Worm (Caenorhabditis elegans): ENCODE data around the gene C36E8.4.

C36E8.4 gene

ce11 chrIII:4004064-4004580, 8.0 kb upstream of the C36E8.4 start, which contains the start of gene tif-1A (continued):
- TF ChIP-seq F49E8.2 (tag; optimal IDR thresholded peaks at IDR 0.05; ENCODE audit: borderline replicate concordance) (peak; percentile 15), duxl-1 (tag; optimal IDR thresholded peaks at IDR 0.05; ENCODE audit: poor library complexity) (peak; percentile 55), lsy-2 (tag; optimal IDR thresholded peaks at IDR 0.05) (peak; percentile 24 to 94), lin-13 (GFP tag; optimal IDR thresholded peaks at IDR 0.05) (peak; percentile 51), lin-15B (tag; optimal IDR thresholded peaks at IDR 0.05) (no peak), F26F4.8 (GFP tag; conservative IDR thresholded peaks at IDR 0.05) (no peak), ztf-7 (tag; optimal IDR thresholded peaks at IDR 0.05) (peak; percentile 78), dmd-6 (GFP tag; IDR thresholded peaks at IDR 0.05) (peak; percentile 88), nhr-6 (tag; optimal IDR thresholded peaks at IDR 0.05) (peak; percentile 73), Y105C5A.15 (GFP tag; IDR thresholded peaks at IDR 0.05) (no peak), vab-7 (GFP tag; IDR thresholded peaks at IDR 0.05) (no peak), nhr-10 (tag; optimal IDR thresholded peaks at IDR 0.05) (no peak), pha-4 (GFP tag; IDR thresholded peaks at IDR 0.05) (peak; percentile 38; the same call in 1 of the 2 replicates), pha-4 (tag; optimal IDR thresholded peaks at IDR 0.05) (peak; percentile 37), T20F7.1 (GFP tag; optimal IDR thresholded peaks at IDR 0.05) (peak; percentile 73), zip-2 (tag; optimal IDR thresholded peaks at IDR 0.05) (peak; percentile 72), madf-9 (GFP tag; conservative IDR thresholded peaks at IDR 0.05) (no peak), F37D6.2 (tag; optimal IDR thresholded peaks at IDR 0.05) (peak; percentile 54), unc-130 (GFP tag; optimal IDR thresholded peaks at IDR 0.05) (peak; percentile 11), hmg-1.1 (GFP tag; IDR thresholded peaks at IDR 0.05) (peak; percentile 61), pqm-1 (tag; optimal IDR thresholded peaks at IDR 0.05) (peak; percentile 61), fos-1 (tag; optimal IDR thresholded peaks at IDR 0.05) (no peak), daf-16 (GFP tag; optimal IDR thresholded peaks at IDR 0.05) (peak; percentile 6 to 54), daf-16 (tag; optimal IDR thresholded peaks at IDR 0.05) (peak; percentile 93), lin-1 (GFP tag; IDR thresholded peaks at IDR 0.05) (peak; percentile 79), nhr-102 (tag; optimal IDR thresholded peaks at IDR 0.05) (peak; percentile 87), dve-1 (tag; optimal IDR thresholded peaks at IDR 0.05; ENCODE audit: insufficient read depth) (peak; percentile 95), madf-5 (GFP tag; IDR thresholded peaks at IDR 0.05) (no peak), snpc-1.2 (GFP tag; IDR thresholded peaks at IDR 0.05) (no peak), mxl-3 (GFP tag; optimal IDR thresholded peaks at IDR 0.05) (peak; percentile 30), D1046.2 (GFP tag; IDR thresholded peaks at IDR 0.05) (no peak), skn-1 (tag; optimal IDR thresholded peaks at IDR 0.05) (no peak), F10B5.3 (tag; optimal IDR thresholded peaks at IDR 0.05) (no peak), gei-8 (GFP tag; optimal IDR thresholded peaks at IDR 0.05) (no peak), lim-7 (GFP tag; IDR thresholded peaks at IDR 0.05) (no peak), nhr-48 (tag; optimal IDR thresholded peaks at IDR 0.05) (peak; percentile 66)

DNA sequence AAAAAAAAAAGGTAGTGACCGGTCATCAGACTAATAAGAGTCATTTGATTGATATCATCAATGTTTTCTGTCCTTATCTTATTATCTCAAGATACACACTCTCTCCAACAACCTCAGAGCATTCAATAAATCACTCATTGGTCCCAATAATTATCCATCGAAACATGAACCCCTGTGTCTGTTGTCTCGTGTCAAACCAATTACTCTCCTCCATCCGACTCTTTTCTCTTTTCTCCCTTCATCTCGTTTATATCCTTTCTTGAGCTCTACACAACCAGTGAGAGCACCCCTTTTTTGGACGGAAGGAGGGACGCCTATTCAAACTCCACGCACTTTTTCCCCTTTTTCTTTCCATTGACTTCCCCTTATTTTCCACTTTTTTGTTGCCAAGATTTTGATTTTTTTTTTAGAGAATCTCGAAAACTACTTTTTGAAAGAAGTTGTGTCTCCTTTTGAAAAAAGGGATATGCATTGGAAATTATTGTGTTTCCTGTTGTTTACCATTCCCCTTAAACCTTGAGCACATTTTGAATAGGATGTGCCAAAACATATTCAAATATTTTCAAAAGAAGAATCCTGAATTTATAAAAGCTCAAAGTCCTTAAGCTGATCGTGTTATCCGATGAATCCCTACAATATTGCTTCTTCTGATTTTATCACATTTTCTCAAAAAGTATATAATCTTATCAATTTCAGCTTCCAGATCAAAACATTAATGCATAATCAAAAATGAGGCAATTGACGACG, 6.5 kb upstream of the C36E8.4 start, which contains the start of gene pxd-1:
TSS of gene pxd-1 (plus strand) at position 697 of the 747 bp plus-strand sequence.
- TF ChIP-seq mdl-1 (tag; optimal IDR thresholded peaks at IDR 0.05) (peak in 1 of 2 experiments; percentile 25), rbr-2 (tag; optimal IDR thresholded peaks at IDR 0.05) (peak; percentile 25), nhr-11 (tag; optimal IDR thresholded peaks at IDR 0.05) (peak; percentile 52), ces-1 (GFP tag; optimal IDR thresholded peaks at IDR 0.05) (no peak), hlh-11 (tag; optimal IDR thresholded peaks at IDR 0.05) (peak; percentile 27), fkh-10 (GFP tag; optimal IDR thresholded peaks at IDR 0.05) (peak; percentile 75), hlh-30 (tag; optimal IDR thresholded peaks at IDR 0.05; ENCODE audit: insufficient read depth) (peak; percentile 54), ztf-7 (tag; optimal IDR thresholded peaks at IDR 0.05) (no peak), mep-1 (tag; optimal IDR thresholded peaks at IDR 0.05) (peak; percentile 20), dmd-6 (GFP tag; IDR thresholded peaks at IDR 0.05) (0 out of 2 replicates have a peak, but pooled peaks have one; percentile 23), ZK337.2 (GFP tag; IDR thresholded peaks at IDR 0.05) (no peak), ctbp-1 (GFP tag; IDR thresholded peaks at IDR 0.05) (peak; percentile 45; the same call in 1 of the 2 replicates)

All from whole organism, L4 larva.